Fruit fly (Drosophila melanogaster) whole organism, pupa: ENCODE measurements around the gene CG13065.
A peak's percentile ranks its signal among the peaks of the same experiment; 100 is the strongest.

ENCODE experiments used
- CG10348 ChIP-seq: fragments of 200-800 bp; sonication (Bioruptor generic); IDR thresholded peaks from 2 replicates; pipeline ENCODE4 v1.3.6; 2022; ENCODE audit warnings: missing biosample characterization, missing genetic modification characterization
- CG12605 ChIP-seq: fragments of 200-800 bp; sonication (Bioruptor generic); IDR thresholded peaks from 2 replicates; pipeline ENCODE4 v1.3.6; 2022; ENCODE audit warnings: missing biosample characterization, missing genetic modification characterization
- CG13204 ChIP-seq: fragments of 200-800 bp; sonication (Bioruptor generic); optimal IDR thresholded peaks from 2 replicates; lab custom pipeline; 2018; ENCODE audit warnings: missing biosample characterization, mild to moderate bottlenecking, missing genetic modification characterization, moderate library complexity
- CG14655 ChIP-seq: fragments of 200-800 bp; sonication (Bioruptor generic); optimal IDR thresholded peaks from 3 replicates; lab custom pipeline; 2017; ENCODE audit warnings: mild to moderate bottlenecking, missing biosample characterization, missing genetic modification reagents, missing genetic modification characterization
- CG15710 ChIP-seq: fragments of 200-800 bp; sonication (Bioruptor generic); optimal IDR thresholded peaks from 2 replicates; lab custom pipeline; 2018; ENCODE audit warnings: missing biosample characterization, mild to moderate bottlenecking, missing genetic modification characterization, moderate library complexity
- CG17806 ChIP-seq: fragments of 200-800 bp; sonication (Bioruptor generic); optimal IDR thresholded peaks from 2 replicates; lab custom pipeline; 2018; ENCODE audit warnings: missing biosample characterization, mild to moderate bottlenecking, missing genetic modification characterization, moderate library complexity
- CG32121 ChIP-seq: fragments of 200-800 bp; sonication (Bioruptor generic); IDR thresholded peaks from 2 replicates; pipeline ENCODE4 v1.3.6; 2022; ENCODE audit warnings: missing biosample characterization, missing genetic modification characterization
- CG34367 ChIP-seq: fragments of 200-800 bp; sonication (Bioruptor generic); optimal IDR thresholded peaks from 2 replicates; lab custom pipeline; 2018; ENCODE audit warnings: missing biosample characterization, mild to moderate bottlenecking, missing genetic modification characterization
- CG4496 ChIP-seq: fragments of 200-800 bp; sonication (Bioruptor generic); IDR thresholded peaks from 3 replicates; pipeline ENCODE4 v1.3.6; 2022; ENCODE audit warnings: missing biosample characterization, missing genetic modification characterization
- CG8159 ChIP-seq: fragments of 200-800 bp; sonication (Bioruptor generic); optimal IDR thresholded peaks from 3 replicates; lab custom pipeline; 2018; ENCODE audit warnings: missing biosample characterization, mild to moderate bottlenecking, missing genetic modification characterization, moderate library complexity
- CG8301 ChIP-seq: fragments of 200-800 bp; sonication (Bioruptor generic); optimal IDR thresholded peaks from 2 replicates; lab custom pipeline; 2018; ENCODE audit warnings: missing biosample characterization, mild to moderate bottlenecking, missing genetic modification characterization
- CG9948 ChIP-seq: fragments of 200-800 bp; sonication (Bioruptor generic); optimal IDR thresholded peaks from 2 replicates; lab custom pipeline; 2018; ENCODE audit warnings: missing biosample characterization, mild to moderate bottlenecking, missing genetic modification characterization, moderate library complexity
- D1 ChIP-seq: fragments of 200-800 bp; sonication (Bioruptor generic); optimal IDR thresholded peaks from 2 replicates; lab custom pipeline; 2018; ENCODE audit warnings: missing biosample characterization, mild to moderate bottlenecking, missing genetic modification characterization, moderate library complexity
- EcR ChIP-seq: fragments of 200-800 bp; sonication (Bioruptor generic); optimal IDR thresholded peaks from 3 replicates; lab custom pipeline; 2019; ENCODE audit warnings: missing biosample characterization, missing genetic modification characterization, mild to moderate bottlenecking, moderate library complexity, missing genetic modification reagents
- Ets98B ChIP-seq: fragments of 200-800 bp; sonication (Bioruptor generic); IDR thresholded peaks from 2 replicates; pipeline ENCODE4 v1.3.6; 2022; ENCODE audit warnings: missing biosample characterization, missing genetic modification characterization
- Pif1A ChIP-seq: fragments of 200-800 bp; sonication (Bioruptor generic); optimal IDR thresholded peaks from 3 replicates; lab custom pipeline; 2016; ENCODE audit warnings: missing biosample characterization, missing genetic modification characterization
- Pif1B ChIP-seq: fragments of 200-800 bp; sonication (Bioruptor generic); optimal IDR thresholded peaks from 3 replicates; lab custom pipeline; 2016; ENCODE audit warnings: missing biosample characterization, missing genetic modification characterization
- Snoo ChIP-seq: fragments of 200-800 bp; sonication (Bioruptor generic); optimal IDR thresholded peaks from 3 replicates; lab custom pipeline; 2017; ENCODE audit warnings: missing biosample characterization, mild to moderate bottlenecking, missing genetic modification characterization, inconsistent platforms
- fd96Ca ChIP-seq: fragments of 200-800 bp; sonication (Bioruptor generic); IDR thresholded peaks from 3 replicates; pipeline ENCODE4 v1.3.6; 2022; ENCODE audit warnings: missing biosample characterization, missing genetic modification characterization
- gl ChIP-seq: fragments of 200-800 bp; sonication (Bioruptor generic); optimal IDR thresholded peaks from 2 replicates; lab custom pipeline; 2018; ENCODE audit warnings: missing biosample characterization, mild to moderate bottlenecking, missing genetic modification characterization
- rn ChIP-seq: fragments of 200-800 bp; sonication (Bioruptor generic); IDR thresholded peaks from 2 replicates; pipeline ENCODE4 v1.3.6; 2022; ENCODE audit warnings: missing biosample characterization, missing genetic modification characterization

CG13065 gene

dm6 chr3L:16277135-16277534 is at the start of gene CG13065:
Gene CG13065 (plus strand): TSS chr3L:16277435.
- TF ChIP-seq Ets98B (GFP tag; lab: Robert Waterston, UW) (no peak), CG13204 (no peak), CG8301 (tag; lab: Kevin White, UChicago) (no peak)

- TF ChIP-seq CG12605 (GFP tag; lab: Robert Waterston, UW) (peak; percentile 78), CG34367 (tag; lab: Kevin White, UChicago) (peak; percentile 73), Pif1B (GFP tag; lab: Kevin White, UChicago) (peak; percentile 62), rn (GFP tag; lab: Robert Waterston, UW) (peak; percentile 81), CG32121 (GFP tag; lab: Robert Waterston, UW) (peak; percentile 89), CG13204 (no peak), D1 (tag; lab: Kevin White, UChicago) (peak; percentile 86), EcR (GFP tag; lab: Kevin White, UChicago) (no peak), CG4496 (peak; percentile 94), CG8159 (tag; lab: Kevin White, UChicago) (peak; percentile 90), CG14655 (GFP tag; lab: Kevin White, UChicago) (peak; percentile 81), Snoo (peak; percentile 79), fd96Ca (GFP tag; lab: Robert Waterston, UW) (peak; percentile 77), CG9948 (tag; lab: Kevin White, UChicago) (peak; percentile 87), Pif1A (no peak), gl (no peak), CG8301 (tag; lab: Kevin White, UChicago) (peak; percentile 64), CG17806 (tag; lab: Kevin White, UChicago) (peak; percentile 83), Ets98B (GFP tag; lab: Robert Waterston, UW) (peak; percentile 86), CG15710 (tag; lab: Kevin White, UChicago) (peak; percentile 88)
Observed at dm6 chr3L:16228659-16229205, 48.5 kb upstream of the CG13065 start, which contains the start of gene Tmx3. Gene Tmx3 (plus strand): TSS chr3L:16229100.

DNA sequence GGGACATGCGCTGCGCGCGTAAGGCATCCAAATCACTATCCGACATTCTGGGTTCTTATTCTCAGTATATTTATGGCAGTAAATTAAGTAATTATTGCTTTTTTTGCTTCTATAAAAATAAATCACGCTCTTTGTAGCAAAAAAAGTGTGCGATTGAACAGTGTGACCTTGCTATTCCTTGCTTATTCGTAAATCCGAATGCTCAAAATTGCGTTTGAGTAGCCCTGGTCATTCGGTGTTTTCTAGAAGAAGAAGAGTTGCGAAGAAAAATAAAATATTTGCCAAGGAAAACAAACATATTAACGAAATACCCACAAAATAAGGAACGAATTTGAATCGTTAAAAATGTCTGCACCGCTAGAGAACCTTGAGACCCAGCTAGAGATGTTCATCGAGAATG is 45.4 kb upstream of the CG13065 start, which contains the start of the genes PDCD-5 and MED10:
Gene PDCD-5 (minus strand): TSS at position 182 of the 400 bp plus-strand sequence.
Gene MED10 (plus strand): TSS at position 228 of the 400 bp plus-strand sequence.
- no peak for TF ChIP-seq EcR (GFP tag; lab: Kevin White, UChicago)
- no peak for TF ChIP-seq CG14655 (GFP tag; lab: Kevin White, UChicago)
- TF ChIP-seq CG8159 (tag; lab: Kevin White, UChicago): peak; percentile 48
- TF ChIP-seq CG34367 (tag; lab: Kevin White, UChicago): no peak
- TF ChIP-seq CG32121 (GFP tag; lab: Robert Waterston, UW): no peak
- TF ChIP-seq Snoo: peak; percentile 3
- TF ChIP-seq fd96Ca (GFP tag; lab: Robert Waterston, UW): no peak
- TF ChIP-seq D1 (tag; lab: Kevin White, UChicago): peak; percentile 56
- TF ChIP-seq CG15710 (tag; lab: Kevin White, UChicago): peak; percentile 12
- TF ChIP-seq CG17806 (tag; lab: Kevin White, UChicago): peak; percentile 10
- TF ChIP-seq CG8301 (tag; lab: Kevin White, UChicago): no peak
- no peak for TF ChIP-seq CG12605 (GFP tag; lab: Robert Waterston, UW)
- TF ChIP-seq Ets98B (GFP tag; lab: Robert Waterston, UW): no peak
- 0 out of 3 replicates have a peak, but pooled peaks have one; percentile 21 for TF ChIP-seq CG4496
- no peak for TF ChIP-seq CG13204
- TF ChIP-seq rn (GFP tag; lab: Robert Waterston, UW): peak; percentile 37; the same call in 1 of the 2 replicates
- TF ChIP-seq CG9948 (tag; lab: Kevin White, UChicago): peak; percentile 15
- no peak for TF ChIP-seq Pif1A
- no peak for TF ChIP-seq CG10348 (GFP tag; lab: Robert Waterston, UW)
- TF ChIP-seq Pif1B (GFP tag; lab: Kevin White, UChicago): no peak
- no peak for TF ChIP-seq gl

DNA sequence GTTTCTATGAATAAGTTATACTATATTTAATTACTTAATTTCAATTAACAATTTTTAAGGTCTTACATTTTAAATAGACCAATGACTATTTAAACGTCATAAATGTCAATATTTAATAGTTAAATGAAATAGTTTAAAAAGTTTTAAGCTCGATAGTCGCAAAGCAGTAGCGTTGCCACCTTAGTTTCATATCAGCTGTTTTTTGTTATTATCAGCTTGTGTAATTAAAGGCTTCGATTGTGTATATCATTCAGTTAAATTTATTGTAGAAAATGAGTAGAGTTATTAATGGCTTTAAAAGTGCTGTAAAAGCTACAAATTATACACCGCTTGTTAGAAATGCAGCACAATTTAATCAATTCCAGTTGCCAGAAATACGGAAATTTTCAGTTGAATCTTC is 44.3 kb upstream of the CG13065 start, which contains the start of gene Hsc20:
Gene Hsc20 (plus strand): TSS at position 204 of the 400 bp plus-strand sequence.
- TF ChIP-seq CG34367 (tag; lab: Kevin White, UChicago) (no peak), Ets98B (GFP tag; lab: Robert Waterston, UW) (no peak), gl (no peak), Pif1B (GFP tag; lab: Kevin White, UChicago) (no peak), CG14655 (GFP tag; lab: Kevin White, UChicago) (no peak), CG32121 (GFP tag; lab: Robert Waterston, UW) (no peak), rn (GFP tag; lab: Robert Waterston, UW) (no peak), CG15710 (tag; lab: Kevin White, UChicago) (no peak), CG13204 (no peak), CG10348 (GFP tag; lab: Robert Waterston, UW) (no peak), D1 (tag; lab: Kevin White, UChicago) (no peak), Snoo (no peak), fd96Ca (GFP tag; lab: Robert Waterston, UW) (no peak), CG4496 (no peak), EcR (GFP tag; lab: Kevin White, UChicago) (no peak)

- TF ChIP-seq CG8159 (tag; lab: Kevin White, UChicago) (no peak), CG12605 (GFP tag; lab: Robert Waterston, UW) (0 out of 2 replicates have a peak, but pooled peaks have one; percentile 45), rn (GFP tag; lab: Robert Waterston, UW) (no peak), CG14655 (GFP tag; lab: Kevin White, UChicago) (no peak)
Observed at dm6 chr3L:16233850-16234494, 43.3 kb upstream of the CG13065 start.
